Fruit fly (Drosophila melanogaster): ENCODE measurements around the gene Rlb1.

The Rlb1 gene

DNA sequence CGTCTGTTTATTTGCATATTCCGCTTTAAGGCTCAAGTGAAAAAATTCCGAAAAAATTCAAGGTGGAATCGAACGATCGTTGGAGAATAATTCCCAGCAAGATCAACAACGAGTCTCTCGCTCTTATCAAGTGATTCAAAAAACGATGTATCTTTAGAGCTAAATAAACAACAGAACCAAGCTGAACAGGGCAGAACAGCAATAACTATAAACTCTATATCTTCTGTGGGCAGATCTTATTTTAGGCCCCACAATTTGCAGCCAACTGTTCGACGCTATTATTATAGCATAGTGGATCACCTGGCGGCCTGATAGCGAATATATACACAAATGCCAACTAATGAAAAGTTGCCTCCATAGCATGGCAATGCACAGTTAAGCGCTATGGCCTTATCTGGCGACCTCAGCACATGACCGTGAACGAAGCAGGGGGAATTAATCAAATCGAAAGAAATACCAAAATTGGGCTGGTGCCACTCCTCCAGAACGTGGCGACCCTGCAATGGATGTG lies 16.3 kb downstream of the Rlb1 start:
- TF ChIP-seq OdsH (GFP tag; optimal IDR thresholded peaks at IDR 0.05) (no peak), Rel (GFP tag; optimal IDR thresholded peaks at IDR 0.05) (no peak), Rel (tag; optimal IDR thresholded peaks at IDR 0.05) (peak; percentile 69)

DNA sequence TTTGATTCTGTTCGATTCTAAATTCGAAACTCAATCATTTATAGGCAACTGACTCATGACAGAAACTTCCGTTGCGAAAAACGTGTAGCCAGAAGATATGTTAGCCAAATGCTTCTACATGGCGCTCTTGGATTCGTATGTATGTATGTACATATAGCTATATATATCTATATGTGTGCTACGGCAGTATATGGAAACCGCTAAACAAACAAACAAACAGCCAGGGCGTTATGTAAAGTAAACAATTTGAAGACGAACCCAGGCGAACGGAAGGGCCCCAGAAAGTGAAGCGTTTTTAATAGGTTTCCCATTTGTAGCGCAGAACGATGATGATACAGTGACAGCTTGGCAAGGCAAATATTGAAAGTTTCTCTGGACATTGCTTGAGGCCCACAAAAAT lies 16.8 kb downstream of the Rlb1 start:
- TF ChIP-seq dmrt93B (GFP tag; optimal IDR thresholded peaks at IDR 0.05) (no peak), jim (GFP tag; optimal IDR thresholded peaks at IDR 0.05) (no peak), sv (GFP tag; optimal IDR thresholded peaks at IDR 0.05) (no peak), CG32264 (GFP tag; optimal IDR thresholded peaks at IDR 0.05) (no peak), ey (GFP tag; optimal IDR thresholded peaks at IDR 0.05) (no peak)

dm6 chr3R:9532437-9533180 lies 19.5 kb downstream of the Rlb1 start, which contains the start of gene by:
Gene by (minus strand): TSS chr3R:9533011.
- TF ChIP-seq dl (GFP tag; optimal IDR thresholded peaks at IDR 0.05; ENCODE audit: insufficient read depth in 1 of 2, partially characterized antibody in 2 of 2), result peak; percentile 74 to 83
- no peak for TF ChIP-seq Sp1 (GFP tag; optimal IDR thresholded peaks at IDR 0.05)
- no peak for TF ChIP-seq sv (GFP tag; optimal IDR thresholded peaks at IDR 0.05)
- no peak for TF ChIP-seq fru (GFP tag; optimal IDR thresholded peaks at IDR 0.05)
- TF ChIP-seq Dfd (GFP tag; optimal IDR thresholded peaks at IDR 0.05), result no peak
- peak; percentile 84 for TF ChIP-seq jim (GFP tag; optimal IDR thresholded peaks at IDR 0.05)
- TF ChIP-seq CG9705 (GFP tag; optimal IDR thresholded peaks at IDR 0.05), result no peak
- TF ChIP-seq usp (GFP tag; optimal IDR thresholded peaks at IDR 0.05), result no peak
- TF ChIP-seq Dif (GFP tag; optimal IDR thresholded peaks at IDR 0.05; ENCODE audit: partially characterized antibody), result peak; percentile 82
- peak; percentile 37 for TF ChIP-seq Vsx2 (GFP tag; optimal IDR thresholded peaks at IDR 0.05; ENCODE audit: partially characterized antibody)
- peak; percentile 15 for TF ChIP-seq Hr83 (GFP tag; optimal IDR thresholded peaks at IDR 0.05; ENCODE audit: poor library complexity, severe bottlenecking)
- TF ChIP-seq foxo (GFP tag; optimal IDR thresholded peaks at IDR 0.05), result no peak
- TF ChIP-seq rgr (GFP tag; optimal IDR thresholded peaks at IDR 0.05), result no peak
- TF ChIP-seq CrebA (GFP tag; optimal IDR thresholded peaks at IDR 0.05; ENCODE audit: borderline replicate concordance), result no peak

dm6 chr3R:9533181-9534124 lies 20.3 kb downstream of the Rlb1 start:
- TF ChIP-seq CG32264 (GFP tag; optimal IDR thresholded peaks at IDR 0.05), result peak; percentile 82
- peak; percentile 89 to 97 for TF ChIP-seq dl (GFP tag; optimal IDR thresholded peaks at IDR 0.05; ENCODE audit: insufficient read depth in 1 of 2, partially characterized antibody in 2 of 2)
- TF ChIP-seq br (GFP tag; optimal IDR thresholded peaks at IDR 0.05), result peak; percentile 97
- TF ChIP-seq Sp1 (GFP tag; optimal IDR thresholded peaks at IDR 0.05), result peak; percentile 98
- TF ChIP-seq h (GFP tag; optimal IDR thresholded peaks at IDR 0.05), result peak; percentile 95
- TF ChIP-seq Myc (optimal IDR thresholded peaks at IDR 0.05), result no peak
- peak; percentile 64 for TF ChIP-seq Mio (GFP tag; optimal IDR thresholded peaks at IDR 0.05)
- TF ChIP-seq woc (GFP tag; optimal IDR thresholded peaks at IDR 0.05), result peak; percentile 97
- TF ChIP-seq jim (GFP tag; optimal IDR thresholded peaks at IDR 0.05), result no peak
- TF ChIP-seq brk (GFP tag; optimal IDR thresholded peaks at IDR 0.05), result peak; percentile 74
- TF ChIP-seq fru (GFP tag; optimal IDR thresholded peaks at IDR 0.05), result peak; percentile 98
- TF ChIP-seq OdsH (GFP tag; optimal IDR thresholded peaks at IDR 0.05), result peak; percentile 97
- TF ChIP-seq psq (GFP tag; optimal IDR thresholded peaks at IDR 0.05), result peak; percentile 95
- peak; percentile 94 for TF ChIP-seq CG9705 (GFP tag; optimal IDR thresholded peaks at IDR 0.05)
- TF ChIP-seq ey (GFP tag; optimal IDR thresholded peaks at IDR 0.05), result peak; percentile 96
- peak; percentile 79 for TF ChIP-seq sv (GFP tag; optimal IDR thresholded peaks at IDR 0.05)
- peak; percentile 96 for TF ChIP-seq HLH106 (tag; optimal IDR thresholded peaks at IDR 0.05)
- peak; percentile 97 for TF ChIP-seq dmrt93B (GFP tag; optimal IDR thresholded peaks at IDR 0.05)
- TF ChIP-seq sage (GFP tag; optimal IDR thresholded peaks at IDR 0.05), result peak; percentile 47
- TF ChIP-seq N (GFP tag; optimal IDR thresholded peaks at IDR 0.05), result no peak
- TF ChIP-seq rgr (GFP tag; optimal IDR thresholded peaks at IDR 0.05), result peak; percentile 95
- peak; percentile 74 for TF ChIP-seq CrebA (GFP tag; optimal IDR thresholded peaks at IDR 0.05; ENCODE audit: borderline replicate concordance)
- peak; percentile 69 for TF ChIP-seq Rel (GFP tag; optimal IDR thresholded peaks at IDR 0.05)
- TF ChIP-seq Rel (tag; optimal IDR thresholded peaks at IDR 0.05), result peak; percentile 74
- TF ChIP-seq tai (GFP tag; optimal IDR thresholded peaks at IDR 0.05), result peak; percentile 92
- TF ChIP-seq Abd-B (GFP tag; optimal IDR thresholded peaks at IDR 0.05), result no peak
- TF ChIP-seq dsf (GFP tag; optimal IDR thresholded peaks at IDR 0.05; ENCODE audit: borderline replicate concordance), result peak; percentile 74
- TF ChIP-seq lola (GFP tag; optimal IDR thresholded peaks at IDR 0.05), result no peak
- peak; percentile 98 for TF ChIP-seq Dif (GFP tag; optimal IDR thresholded peaks at IDR 0.05; ENCODE audit: partially characterized antibody)
- peak; percentile 87 for TF ChIP-seq Vsx2 (GFP tag; optimal IDR thresholded peaks at IDR 0.05; ENCODE audit: partially characterized antibody)
- no peak for TF ChIP-seq Hr78 (GFP tag; optimal IDR thresholded peaks at IDR 0.05)
- peak; percentile 96 for TF ChIP-seq Jra (GFP tag; optimal IDR thresholded peaks at IDR 0.05)
- peak; percentile 76 to 98 for TF ChIP-seq foxo (GFP tag; optimal IDR thresholded peaks at IDR 0.05)
- peak; percentile 65 for TF ChIP-seq Hr83 (GFP tag; optimal IDR thresholded peaks at IDR 0.05; ENCODE audit: poor library complexity, severe bottlenecking)
- TF ChIP-seq Hnf4 (GFP tag; optimal IDR thresholded peaks at IDR 0.05), result peak; percentile 85

All from whole organism, wandering third instar larva.